Worm (Caenorhabditis elegans) whole organism, L2 larva: ENCODE data around the gene T14A8.2.

Source experiments
- C34F6.9 ChIP-seq: fragments of 150-350 bp; optimal IDR thresholded peaks from 2 replicates; lab custom pipeline; 2014; ENCODE audit warnings: missing biosample characterization, missing genetic modification characterization
- F13H6.1 ChIP-seq: sonication (generic microtip); optimal IDR thresholded peaks from 2 replicates; lab custom pipeline; 2016; ENCODE audit warnings: missing genetic modification characterization, missing compliant biosample characterization
- R02D3.7 ChIP-seq: fragments of 150-350 bp; optimal IDR thresholded peaks from 2 replicates; lab custom pipeline; 2014; ENCODE audit warnings: missing biosample characterization, missing genetic modification characterization
- Y55F3AM.14 ChIP-seq: fragments of 200-800 bp; sonication (Bioruptor generic); optimal IDR thresholded peaks from 2 replicates; lab custom pipeline; 2018; ENCODE audit warnings: mild to moderate bottlenecking, missing genetic modification characterization, missing compliant biosample characterization
- ZK546.5 ChIP-seq: sonication (generic microtip); optimal IDR thresholded peaks from 2 replicates; lab custom pipeline; 2017; ENCODE audit warnings: missing biosample characterization, missing genetic modification characterization
- alr-1 ChIP-seq: fragments of 150-350 bp; optimal IDR thresholded peaks from 2 replicates; lab custom pipeline; 2014; ENCODE audit warnings: missing biosample characterization, missing genetic modification characterization
- aly-2 ChIP-seq: fragments of 150-350 bp; optimal IDR thresholded peaks from 2 replicates; lab custom pipeline; 2014; ENCODE audit warnings: missing biosample characterization, missing genetic modification characterization
- ama-1 ChIP-seq: fragments of 150-350 bp; optimal IDR thresholded peaks from 2 replicates; lab custom pipeline; 2018; ENCODE audit warnings: inconsistent platforms
- blmp-1 ChIP-seq: sonication (generic microtip); optimal IDR thresholded peaks from 2 replicates; lab custom pipeline; 2017; ENCODE audit warnings: missing genetic modification characterization, mild to moderate bottlenecking, missing compliant biosample characterization, antibody characterized with exemption, moderate library complexity; ENCODE audit not compliant: insufficient read depth
- ceh-16 ChIP-seq: fragments of 150-350 bp; optimal IDR thresholded peaks from 2 replicates; lab custom pipeline; 2014; ENCODE audit warnings: missing biosample characterization, missing genetic modification characterization
- ceh-82 ChIP-seq: fragments of 150-350 bp; optimal IDR thresholded peaks from 2 replicates; lab custom pipeline; 2014; ENCODE audit warnings: missing biosample characterization, missing genetic modification characterization
- crh-2 ChIP-seq: sonication (generic microtip); optimal IDR thresholded peaks from 2 replicates; lab custom pipeline; 2017; ENCODE audit warnings: missing biosample characterization, missing genetic modification characterization
- dmd-4 ChIP-seq: sonication (generic microtip); optimal IDR thresholded peaks from 2 replicates; lab custom pipeline; 2017; ENCODE audit warnings: missing biosample characterization, missing genetic modification characterization
- egl-27 ChIP-seq: sonication (generic microtip); optimal IDR thresholded peaks from 3 replicates; lab custom pipeline; 2017; ENCODE audit warnings: missing biosample characterization, missing genetic modification reagents, missing genetic modification characterization
- elt-1 ChIP-seq: fragments of 150-350 bp; optimal IDR thresholded peaks from 2 replicates; lab custom pipeline; 2014; ENCODE audit warnings: missing biosample characterization, missing genetic modification characterization
- elt-3 ChIP-seq: sonication (generic microtip); optimal IDR thresholded peaks from 2 replicates; lab custom pipeline; 2017; ENCODE audit warnings: missing biosample characterization, missing genetic modification characterization
- fos-1 ChIP-seq: fragments of 150-350 bp; optimal IDR thresholded peaks from 2 replicates; lab custom pipeline; 2014; ENCODE audit warnings: missing biosample characterization, missing genetic modification characterization
- gmeb-1 ChIP-seq: fragments of 150-350 bp; optimal IDR thresholded peaks from 2 replicates; lab custom pipeline; 2014; ENCODE audit warnings: missing biosample characterization, missing genetic modification characterization
- lin-11 ChIP-seq: fragments of 150-350 bp; sonication (generic microtip); optimal IDR thresholded peaks from 2 replicates; lab custom pipeline; 2014; ENCODE audit warnings: missing biosample characterization, missing genetic modification characterization, inconsistent platforms, mixed read lengths
- lin-13 ChIP-seq: fragments of 150-350 bp; optimal IDR thresholded peaks from 2 replicates; lab custom pipeline; 2014; ENCODE audit warnings: missing biosample characterization, missing genetic modification reagents, missing genetic modification characterization
- lsy-2 ChIP-seq, 2 experiments: fragments of 150-350 bp in 1 of 2; sonication (generic microtip) in 1 of 2; optimal IDR thresholded peaks; 2 replicates each; lab custom pipeline; 2014 to 2017; ENCODE audit warnings: missing biosample characterization in 2 of 2, missing genetic modification characterization in 2 of 2
- mab-5 ChIP-seq: fragments of 150-350 bp; optimal IDR thresholded peaks from 2 replicates; lab custom pipeline; 2014; ENCODE audit warnings: missing biosample characterization, missing genetic modification characterization
- mbf-1 ChIP-seq: sonication (generic microtip); optimal IDR thresholded peaks from 2 replicates; lab custom pipeline; 2017; ENCODE audit warnings: missing biosample characterization, missing genetic modification characterization
- mdl-1 ChIP-seq, 2 experiments: fragments of 150-350 bp in 1 of 2; sonication (generic microtip) in 1 of 2; optimal IDR thresholded peaks; 2 replicates each; lab custom pipeline; 2017; ENCODE audit warnings: missing biosample characterization in 2 of 2, missing genetic modification characterization in 2 of 2
- nhr-11 ChIP-seq: fragments of 150-350 bp; optimal IDR thresholded peaks from 2 replicates; lab custom pipeline; 2014; ENCODE audit warnings: missing biosample characterization, missing genetic modification characterization
- nhr-12 ChIP-seq: fragments of 150-350 bp; optimal IDR thresholded peaks from 2 replicates; lab custom pipeline; 2014; ENCODE audit warnings: missing biosample characterization, missing genetic modification characterization
- nhr-129 ChIP-seq: fragments of 150-350 bp; optimal IDR thresholded peaks from 2 replicates; lab custom pipeline; 2014; ENCODE audit warnings: missing biosample characterization, missing genetic modification characterization
- nhr-21 ChIP-seq: fragments of 150-350 bp; optimal IDR thresholded peaks from 2 replicates; lab custom pipeline; 2014; ENCODE audit warnings: missing biosample characterization, missing genetic modification characterization
- nhr-23 ChIP-seq: fragments of 150-350 bp; optimal IDR thresholded peaks from 2 replicates; lab custom pipeline; 2014; ENCODE audit warnings: missing biosample characterization, missing genetic modification reagents, missing genetic modification characterization
- nhr-237 ChIP-seq: fragments of 150-350 bp; optimal IDR thresholded peaks from 2 replicates; lab custom pipeline; 2014; ENCODE audit warnings: missing biosample characterization, missing genetic modification characterization
- nhr-25 ChIP-seq: fragments of 150-350 bp; sonication (generic microtip); optimal IDR thresholded peaks from 3 replicates; lab custom pipeline; 2014; ENCODE audit warnings: missing biosample characterization, missing genetic modification characterization
- nhr-6 ChIP-seq: fragments of 150-350 bp; optimal IDR thresholded peaks from 2 replicates; lab custom pipeline; 2014; ENCODE audit warnings: missing biosample characterization, missing genetic modification characterization
- nhr-77 ChIP-seq: fragments of 150-350 bp; optimal IDR thresholded peaks from 2 replicates; lab custom pipeline; 2014; ENCODE audit warnings: missing biosample characterization, missing genetic modification characterization
- peb-1 ChIP-seq: fragments of 150-350 bp; optimal IDR thresholded peaks from 2 replicates; lab custom pipeline; 2014; ENCODE audit warnings: missing biosample characterization, missing genetic modification characterization
- sem-4 ChIP-seq: fragments of 150-350 bp; optimal IDR thresholded peaks from 2 replicates; lab custom pipeline; 2014; ENCODE audit warnings: missing biosample characterization, missing genetic modification reagents, missing genetic modification characterization
- skn-1 ChIP-seq: sonication (generic microtip); optimal IDR thresholded peaks from 2 replicates; lab custom pipeline; 2017; ENCODE audit warnings: missing biosample characterization, missing genetic modification characterization
- sma-3 ChIP-seq: sonication (generic microtip); optimal IDR thresholded peaks from 2 replicates; lab custom pipeline; 2016; ENCODE audit warnings: missing genetic modification reagents, missing genetic modification characterization, missing compliant biosample characterization
- sma-9 ChIP-seq, 2 experiments: fragments of 150-350 bp in 1 of 2; sonication (generic microtip) in 1 of 2; optimal IDR thresholded peaks; 2 replicates each; lab custom pipeline; 2014 to 2016; ENCODE audit warnings: missing genetic modification characterization in 2 of 2, mild to moderate bottlenecking in 1 of 2, missing biosample characterization in 1 of 2, missing compliant biosample characterization in 1 of 2, missing genetic modification reagents in 1 of 2, moderate library complexity in 1 of 2
- snpc-4 ChIP-seq: fragments of 150-350 bp; optimal IDR thresholded peaks from 2 replicates; lab custom pipeline; 2014; ENCODE audit warnings: missing biosample characterization, missing genetic modification characterization
- unc-39 ChIP-seq: fragments of 150-350 bp; optimal IDR thresholded peaks from 2 replicates; lab custom pipeline; 2014; ENCODE audit warnings: missing biosample characterization, missing genetic modification characterization
- unc-55 ChIP-seq: fragments of 150-350 bp; sonication (generic microtip); optimal IDR thresholded peaks from 3 replicates; lab custom pipeline; 2014; ENCODE audit warnings: missing biosample characterization, missing genetic modification reagents, missing genetic modification characterization
- unc-62 ChIP-seq: fragments of 150-350 bp; optimal IDR thresholded peaks from 2 replicates; lab custom pipeline; 2014; ENCODE audit warnings: missing biosample characterization, missing genetic modification reagents, missing genetic modification characterization
- zag-1 ChIP-seq: fragments of 150-350 bp; optimal IDR thresholded peaks from 2 replicates; lab custom pipeline; 2014; ENCODE audit warnings: missing biosample characterization, missing genetic modification characterization
- ztf-1 ChIP-seq: fragments of 200-800 bp; sonication (Bioruptor generic); conservative IDR thresholded peaks from 2 replicates; pipeline ENCODE4 v1.3.6; 2022; ENCODE audit warnings: missing genetic modification characterization, missing compliant biosample characterization
- ztf-11 ChIP-seq: sonication (generic microtip); optimal IDR thresholded peaks from 2 replicates; lab custom pipeline; 2017; ENCODE audit warnings: missing biosample characterization, missing genetic modification characterization
- ztf-4 ChIP-seq: fragments of 150-350 bp; optimal IDR thresholded peaks from 2 replicates; lab custom pipeline; 2014; ENCODE audit warnings: missing biosample characterization, missing genetic modification characterization

Gene T14A8.2

ce11 chrIV:7790801-7791588 lies 31.4 kb downstream of the T14A8.2 start, which contains the start of gene rsp-6 (continued):
- TF ChIP-seq sma-9 (GFP tag; optimal IDR thresholded peaks at IDR 0.05; lab: Kevin White, UChicago) (peak; percentile 74), sma-9 (tag; optimal IDR thresholded peaks at IDR 0.05; lab: Kevin White, UChicago) (no peak), lsy-2 (tag; optimal IDR thresholded peaks at IDR 0.05; lab: Kevin White, UChicago) (peak; percentile 96 to 99), crh-2 (tag; lab: Kevin White, UChicago) (peak; percentile 91), nhr-129 (tag; lab: Kevin White, UChicago) (peak; percentile 95)
- TF ChIP-seq, all 48 proteins: peak for 31

- no peak for TF ChIP-seq fos-1 (tag; lab: Kevin White, UChicago)
- TF ChIP-seq lin-13 (GFP tag; lab: Kevin White, UChicago): no peak
- no peak for TF ChIP-seq dmd-4 (tag; lab: Kevin White, UChicago)
- TF ChIP-seq gmeb-1 (tag; lab: Kevin White, UChicago): no peak
- TF ChIP-seq mdl-1 (tag; optimal IDR thresholded peaks at IDR 0.05; lab: Kevin White, UChicago): no peak
These were observed 32.2 kb downstream of the T14A8.2 start for ce11 chrIV:7790151-7790691.

- TF ChIP-seq snpc-4 (tag; lab: Kevin White, UChicago) (no peak), alr-1 (tag; lab: Kevin White, UChicago) (no peak), ceh-82 (tag; lab: Kevin White, UChicago) (no peak), sma-9 (GFP tag; optimal IDR thresholded peaks at IDR 0.05; lab: Kevin White, UChicago) (peak; percentile 26), sma-9 (tag; optimal IDR thresholded peaks at IDR 0.05; lab: Kevin White, UChicago) (no peak), nhr-11 (no peak), mbf-1 (tag; lab: Kevin White, UChicago) (no peak), nhr-21 (peak; percentile 44), ztf-11 (tag; lab: Kevin White, UChicago) (no peak), aly-2 (tag; lab: Kevin White, UChicago) (no peak), crh-2 (tag; lab: Kevin White, UChicago) (peak; percentile 69), ama-1 (lab: Kevin White, UChicago) (peak; percentile 86), nhr-6 (tag; lab: Kevin White, UChicago) (peak; percentile 32), sma-3 (peak; percentile 61), ztf-1 (GFP tag; lab: Robert Waterston, UW) (no peak), elt-3 (tag; lab: Kevin White, UChicago) (no peak), lsy-2 (tag; optimal IDR thresholded peaks at IDR 0.05; lab: Kevin White, UChicago) (peak in 1 of 2 experiments; percentile 73), dmd-4 (tag; lab: Kevin White, UChicago) (no peak), nhr-23 (tag; lab: Kevin White, UChicago) (no peak), nhr-25 (tag; lab: Kevin White, UChicago) (peak; percentile 65), mab-5 (peak; percentile 4), ceh-16 (tag; lab: Kevin White, UChicago) (no peak), peb-1 (no peak), elt-1 (no peak), fos-1 (tag; lab: Kevin White, UChicago) (no peak), nhr-237 (tag; lab: Kevin White, UChicago) (no peak), R02D3.7 (tag; lab: Kevin White, UChicago) (no peak), Y55F3AM.14 (peak; percentile 27), egl-27 (tag; lab: Kevin White, UChicago) (no peak), unc-62 (GFP tag; lab: Kevin White, UChicago) (no peak), skn-1 (no peak), nhr-12 (no peak), lin-13 (GFP tag; lab: Kevin White, UChicago) (peak; percentile 54), mdl-1 (tag; optimal IDR thresholded peaks at IDR 0.05; lab: Kevin White, UChicago) (peak; percentile 44 to 65), gmeb-1 (tag; lab: Kevin White, UChicago) (peak; percentile 61), nhr-77 (tag; lab: Kevin White, UChicago) (no peak), blmp-1 (no peak), zag-1 (tag; lab: Kevin White, UChicago) (no peak), unc-55 (peak; percentile 25), sem-4 (no peak), nhr-129 (tag; lab: Kevin White, UChicago) (peak; percentile 71), ztf-4 (tag; lab: Kevin White, UChicago) (no peak), unc-39 (tag; lab: Kevin White, UChicago) (no peak), ZK546.5 (tag; lab: Kevin White, UChicago) (no peak), F13H6.1 (tag; lab: Kevin White, UChicago) (peak; percentile 57), C34F6.9 (tag; lab: Kevin White, UChicago) (peak; percentile 22), lin-11 (tag; lab: Kevin White, UChicago) (no peak)
These were observed 32.9 kb downstream of the T14A8.2 start, which contains the start of gene imp-3 for ce11 chrIV:7789521-7789949. TSS of gene imp-3 (minus strand) at chrIV:7789613.
